Worm (Caenorhabditis elegans): ENCODE results near the gene ZK1086.3.

The ZK1086.3 gene

DNA sequence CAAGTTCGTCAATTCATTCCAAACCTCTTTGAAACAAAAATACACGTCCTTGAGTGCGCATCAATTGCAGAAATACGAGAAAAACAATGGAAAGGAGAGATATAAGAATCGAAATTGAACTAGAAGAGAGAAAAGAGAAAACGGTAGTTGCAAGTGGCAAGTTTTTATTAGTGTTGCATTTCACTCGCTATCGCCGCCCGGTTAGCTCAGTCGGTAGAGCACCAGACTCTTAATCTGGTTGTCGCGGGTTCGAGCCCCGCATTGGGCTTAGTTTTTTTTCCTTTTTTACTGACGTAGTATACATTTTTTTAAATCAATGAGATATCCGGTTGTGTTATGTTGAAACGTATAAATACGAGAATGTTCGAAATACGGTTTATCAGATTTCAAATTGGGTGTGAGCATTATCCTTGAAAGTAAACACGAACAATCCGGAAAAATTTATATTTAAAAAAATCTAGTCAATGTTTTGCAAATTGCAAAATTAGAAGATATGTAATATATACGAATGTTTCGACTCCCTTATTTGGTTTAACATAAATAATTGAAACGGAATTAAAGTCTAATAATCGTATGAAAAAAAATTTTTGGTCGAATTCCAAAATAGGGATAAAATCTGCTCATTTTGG is 9.1 kb upstream of the ZK1086.3 start (continued):
- TF ChIP-seq ztf-22 (GFP tag; optimal IDR thresholded peaks at IDR 0.05): no peak
- no peak for TF ChIP-seq ztf-3 (GFP tag; optimal IDR thresholded peaks at IDR 0.05)
- TF ChIP-seq hmg-20 (GFP tag; IDR thresholded peaks at IDR 0.05): peak; percentile 44; the same call in 1 of the 2 replicates
- no peak for TF ChIP-seq F49E8.2 (tag; optimal IDR thresholded peaks at IDR 0.05; ENCODE audit: insufficient read depth)
- no peak for TF ChIP-seq F55B11.4 (tag; optimal IDR thresholded peaks at IDR 0.05; ENCODE audit: borderline replicate concordance, insufficient read depth)
- no peak for TF ChIP-seq F57C9.4 (tag; optimal IDR thresholded peaks at IDR 0.05)
- TF ChIP-seq bed-2 (GFP tag; IDR thresholded peaks at IDR 0.05): no peak
- TF ChIP-seq lag-1 (GFP tag; IDR thresholded peaks at IDR 0.05): no peak
- peak; percentile 23 to 34 for TF ChIP-seq rec-8 (tag; optimal IDR thresholded peaks at IDR 0.05)
- no peak for TF ChIP-seq zfh-2 (GFP tag; conservative IDR thresholded peaks at IDR 0.05)
- TF ChIP-seq rcor-1 (GFP tag; IDR thresholded peaks at IDR 0.05): peak; percentile 48; the same call in 1 of the 2 replicates
- TF ChIP-seq C06A6.2 (GFP tag; conservative IDR thresholded peaks at IDR 0.05): 0 out of 2 replicates have a peak, but pooled peaks have one; percentile 37
- no peak for TF ChIP-seq nhr-80 (tag; optimal IDR thresholded peaks at IDR 0.05)
- TF ChIP-seq hmg-1.2 (GFP tag; IDR thresholded peaks at IDR 0.05): peak; percentile 79
- TF ChIP-seq ama-1 (optimal IDR thresholded peaks at IDR 0.05): no peak
- peak in 1 of 2 experiments; percentile 50 for TF ChIP-seq ama-1 (GFP tag; optimal IDR thresholded peaks at IDR 0.05)
- TF ChIP-seq ceh-100 (GFP tag; IDR thresholded peaks at IDR 0.05): peak; percentile 60; the same call in 1 of the 2 replicates
- TF ChIP-seq Y79H2A.3 (GFP tag; conservative IDR thresholded peaks at IDR 0.05): no peak
- TF ChIP-seq fkh-3 (tag; optimal IDR thresholded peaks at IDR 0.05): no peak
- TF ChIP-seq F52B5.7 (tag; optimal IDR thresholded peaks at IDR 0.05): no peak
- TF ChIP-seq B0336.3 (GFP tag; IDR thresholded peaks at IDR 0.05): no peak
- TF ChIP-seq lin-40 (tag; optimal IDR thresholded peaks at IDR 0.05): peak; percentile 24
- 0 out of 2 replicates have a peak, but pooled peaks have one; percentile 52 for TF ChIP-seq cebp-2 (GFP tag; IDR thresholded peaks at IDR 0.05)
- peak; percentile 40 for TF ChIP-seq T07F8.4 (tag; optimal IDR thresholded peaks at IDR 0.05)
- peak; percentile 44 for TF ChIP-seq mes-4 (tag; optimal IDR thresholded peaks at IDR 0.05)
- peak; percentile 54 for TF ChIP-seq ZK185.1 (tag; optimal IDR thresholded peaks at IDR 0.05; ENCODE audit: poor library complexity, severe bottlenecking)
- peak; percentile 92 for TF ChIP-seq rpc-1 (optimal IDR thresholded peaks at IDR 0.05)
- peak; percentile 76 for TF ChIP-seq rpc-1 (tag; optimal IDR thresholded peaks at IDR 0.05)
- no peak for TF ChIP-seq Y53G8AR.9 (GFP tag; conservative IDR thresholded peaks at IDR 0.05)
- peak; percentile 76; the same call in 1 of the 2 replicates for TF ChIP-seq dox-1 (GFP tag; IDR thresholded peaks at IDR 0.05)
- 0 out of 2 replicates have a peak, but pooled peaks have one; percentile 9 for TF ChIP-seq aptf-3 (GFP tag; IDR thresholded peaks at IDR 0.05)
- TF ChIP-seq hsf-1 (GFP tag; IDR thresholded peaks at IDR 0.05): no peak
- TF ChIP-seq sptf-2 (GFP tag; optimal IDR thresholded peaks at IDR 0.05): no peak
- TF ChIP-seq B0035.1 (tag; optimal IDR thresholded peaks at IDR 0.05): no peak
- TF ChIP-seq F10E7.11 (tag; optimal IDR thresholded peaks at IDR 0.05): peak; percentile 4
- peak in 1 of 3 experiments; percentile 31 for TF ChIP-seq lin-35 (GFP tag; optimal IDR thresholded peaks at IDR 0.05)
- TF ChIP-seq hlh-12 (tag; optimal IDR thresholded peaks at IDR 0.05): peak; percentile 42
- peak; percentile 30 for TF ChIP-seq snpc-4 (GFP tag; optimal IDR thresholded peaks at IDR 0.05)
- peak in 3 of 4 experiments; percentile 30 to 77 (median 44) for TF ChIP-seq snpc-4 (tag; optimal IDR thresholded peaks at IDR 0.05)
- TF ChIP-seq atf-7 (tag; optimal IDR thresholded peaks at IDR 0.05): peak; percentile 18
- TF ChIP-seq pbrm-1 (GFP tag; IDR thresholded peaks at IDR 0.05): peak; percentile 74; the same call in 1 of the 2 replicates
- TF ChIP-seq nhr-120 (GFP tag; IDR thresholded peaks at IDR 0.05): 0 out of 2 replicates have a peak, but pooled peaks have one; percentile 64
- TF ChIP-seq hlh-26 (GFP tag; conservative IDR thresholded peaks at IDR 0.05): no peak
- TF ChIP-seq aptf-2 (GFP tag; conservative IDR thresholded peaks at IDR 0.05): no peak
- TF ChIP-seq zim-3 (tag; optimal IDR thresholded peaks at IDR 0.05): peak; percentile 39
- no peak for TF ChIP-seq B0019.2 (GFP tag; conservative IDR thresholded peaks at IDR 0.05)
- no peak for TF ChIP-seq unc-130 (GFP tag; optimal IDR thresholded peaks at IDR 0.05)
- no peak for TF ChIP-seq egl-18 (GFP tag; IDR thresholded peaks at IDR 0.05)

All from whole organism, young adult.